Fruit fly (Drosophila melanogaster) whole organism, embryonic: ENCODE data around the gene CG15514.

Source experiments
- CG6654 ChIP-seq: fragments of 200-800 bp; sonication (Bioruptor generic); optimal IDR thresholded peaks from 2 replicates; lab custom pipeline; 2017; ENCODE audit warnings: missing biosample characterization, mild to moderate bottlenecking, missing genetic modification characterization
- h ChIP-seq: fragments of >200 bp; optimal IDR thresholded peaks from 2 replicates; lab custom pipeline; 2017
- lbe ChIP-seq: fragments of 200-800 bp; sonication (Bioruptor generic); optimal IDR thresholded peaks from 2 replicates; lab custom pipeline; 2016; ENCODE audit warnings: missing biosample characterization, mild to moderate bottlenecking, missing genetic modification characterization
- tup ChIP-seq: fragments of 200-800 bp; sonication (Bioruptor generic); optimal IDR thresholded peaks from 2 replicates; lab custom pipeline; 2016; ENCODE audit warnings: missing biosample characterization, mild to moderate bottlenecking, missing genetic modification characterization, moderate library complexity

DNA sequence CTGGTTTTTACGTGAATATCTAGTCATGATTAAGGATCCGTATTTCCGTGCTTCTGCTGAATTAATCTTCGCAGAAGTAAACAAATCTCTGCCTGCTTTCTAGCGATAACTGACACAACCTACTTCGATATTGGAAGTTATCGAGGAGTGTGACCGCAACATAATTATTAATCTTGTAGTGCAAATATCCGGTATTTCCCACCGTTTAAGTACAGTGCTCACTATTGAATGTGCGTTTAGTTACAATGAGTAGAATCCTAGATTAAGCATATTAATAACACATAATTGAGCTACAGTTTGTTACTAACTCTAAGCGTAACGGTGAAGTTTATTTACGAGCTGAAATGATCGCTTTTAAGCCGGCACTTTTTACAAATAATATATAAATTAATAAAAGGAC, 1.5 kb downstream of the CG15514 start:
- TF ChIP-seq CG6654 (no peak), lbe (GFP tag; lab: Kevin White, UChicago) (peak; percentile 45), h (lab: Kevin White, UChicago) (no peak), tup (GFP tag; lab: Kevin White, UChicago) (no peak)
